Fruit fly (Drosophila melanogaster): Measurements from ENCODE around the gene eIF2D.
A peak's percentile ranks its signal among the peaks of the same experiment; 100 is the strongest.

eIF2D gene

dm6 chr3R:29157418-29158398 lies 6.1 kb upstream of the eIF2D start, which contains the start of gene rdog (continued):
- TF ChIP-seq CG6654 (GFP tag; optimal IDR thresholded peaks at IDR 0.05) (peak; percentile 36), CG4404 (GFP tag; IDR thresholded peaks at IDR 0.05) (peak; percentile 69), CG4617 (GFP tag; optimal IDR thresholded peaks at IDR 0.05; ENCODE audit: borderline replicate concordance) (peak; percentile 46), CG42726 (GFP tag; IDR thresholded peaks at IDR 0.05; ENCODE audit: partially characterized antibody) (no peak), vfl (GFP tag; optimal IDR thresholded peaks at IDR 0.05) (peak; percentile 49), tll (GFP tag; optimal IDR thresholded peaks at IDR 0.05) (peak in 1 of 2 experiments; percentile 96), corto (GFP tag; optimal IDR thresholded peaks at IDR 0.05) (no peak), HmgD (GFP tag; optimal IDR thresholded peaks at IDR 0.05) (peak; percentile 46), Usf (GFP tag; optimal IDR thresholded peaks at IDR 0.05) (peak; percentile 56), CG8924 (tag; optimal IDR thresholded peaks at IDR 0.05) (peak; percentile 79), CkIIα-i1 (GFP tag; IDR thresholded peaks at IDR 0.05) (no peak), Elba2 (GFP tag; optimal IDR thresholded peaks at IDR 0.05) (no peak), chn (GFP tag; optimal IDR thresholded peaks at IDR 0.05) (peak; percentile 88), Gug (GFP tag; IDR thresholded peaks at IDR 0.05) (peak; percentile 32; the same call in 3 of the 4 replicates), ssp (GFP tag; IDR thresholded peaks at IDR 0.05) (peak; percentile 51; the same call in 1 of the 2 replicates), tna (GFP tag; IDR thresholded peaks at IDR 0.05; ENCODE audit: partially characterized antibody) (no peak), h (optimal IDR thresholded peaks at IDR 0.05) (no peak), CG4328 (GFP tag; optimal IDR thresholded peaks at IDR 0.05) (peak; percentile 24), Ada2b (GFP tag; IDR thresholded peaks at IDR 0.05) (peak; percentile 49), knrl (GFP tag; IDR thresholded peaks at IDR 0.05; ENCODE audit: partially characterized antibody) (no peak; the same call in 2 of the 3 replicates), twi (tag; optimal IDR thresholded peaks at IDR 0.05) (peak; percentile 66), hth (optimal IDR thresholded peaks at IDR 0.05) (no peak), Hmx (GFP tag; optimal IDR thresholded peaks at IDR 0.05) (peak; percentile 80), Hr51 (GFP tag; optimal IDR thresholded peaks at IDR 0.05) (peak; percentile 72 to 80), grau (tag; optimal IDR thresholded peaks at IDR 0.05) (peak; percentile 83), gt (GFP tag; IDR thresholded peaks at IDR 0.05) (no peak), sqz (GFP tag; optimal IDR thresholded peaks at IDR 0.05) (peak; percentile 38), ash1 (GFP tag; optimal IDR thresholded peaks at IDR 0.05) (no peak), toy (GFP tag; IDR thresholded peaks at IDR 0.05) (no peak), CG7271 (tag; optimal IDR thresholded peaks at IDR 0.05) (no peak), Dp (GFP tag; optimal IDR thresholded peaks at IDR 0.05) (no peak)

- TF ChIP-seq CG9727 (GFP tag; optimal IDR thresholded peaks at IDR 0.05) (peak; percentile 45), Meics (GFP tag; optimal IDR thresholded peaks at IDR 0.05) (peak; percentile 30), Doc3 (GFP tag; IDR thresholded peaks at IDR 0.05; ENCODE audit: partially characterized antibody) (peak; percentile 95), CG9876 (GFP tag; optimal IDR thresholded peaks at IDR 0.05) (peak; percentile 7), ems (GFP tag; optimal IDR thresholded peaks at IDR 0.05) (peak; percentile 12), bsh (GFP tag; optimal IDR thresholded peaks at IDR 0.05) (no peak), CG9817 (tag; optimal IDR thresholded peaks at IDR 0.05) (peak; percentile 19), CHES-1-like (GFP tag; optimal IDR thresholded peaks at IDR 0.05) (peak; percentile 80), CG12299 (tag; optimal IDR thresholded peaks at IDR 0.05) (peak; percentile 43), CG12659 (GFP tag; optimal IDR thresholded peaks at IDR 0.05) (peak; percentile 82), NC2β (GFP tag; optimal IDR thresholded peaks at IDR 0.05) (peak; percentile 45), zfh1 (GFP tag; IDR thresholded peaks at IDR 0.05) (no peak), nerfin-2 (GFP tag; IDR thresholded peaks at IDR 0.05; ENCODE audit: partially characterized antibody) (peak; percentile 79), knrl (GFP tag; IDR thresholded peaks at IDR 0.05; ENCODE audit: partially characterized antibody) (peak; percentile 94), exex (tag; optimal IDR thresholded peaks at IDR 0.05) (peak; percentile 30), run (tag; optimal IDR thresholded peaks at IDR 0.05) (no peak), Sry-β (GFP tag; optimal IDR thresholded peaks at IDR 0.05) (peak; percentile 24), CG33213 (GFP tag; optimal IDR thresholded peaks at IDR 0.05) (peak; percentile 67), Fer3 (tag; optimal IDR thresholded peaks at IDR 0.05) (peak; percentile 17)
Observed at dm6 chr3R:29153197-29153644, 1.6 kb upstream of the eIF2D start, which contains the start of the genes Slbp and Rpn2. TSS of gene Slbp (minus strand) at chr3R:29153266. TSS of gene Rpn2 (plus strand) at chr3R:29153524.

Measured in whole organism, embryonic.